Worm (Caenorhabditis elegans): ENCODE measurements around the gene T26E4.9.

DNA sequence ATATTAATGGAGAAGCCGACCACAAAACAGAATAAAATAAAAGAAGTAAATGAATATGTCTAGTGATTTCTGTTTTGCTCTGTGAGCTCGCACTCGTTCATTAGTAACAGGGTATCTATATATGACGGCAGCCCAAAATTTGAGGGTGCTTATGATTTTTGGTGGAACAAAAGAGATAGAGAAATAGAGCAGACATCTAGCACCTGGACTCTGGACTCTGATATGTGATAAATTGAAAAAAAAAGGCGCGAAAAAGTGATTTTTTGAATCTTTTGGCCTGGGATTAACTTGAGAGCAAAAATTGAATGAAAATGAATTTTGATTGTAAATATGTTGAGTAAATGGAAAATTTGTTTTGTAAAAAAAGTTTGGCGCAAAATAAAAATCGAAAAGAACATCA, 25.9 kb downstream of the T26E4.9 start, which contains the start of gene nhr-283:
- TF ChIP-seq pqm-1 (tag; optimal IDR thresholded peaks at IDR 0.05) (no peak), T23F11.4 (GFP tag; optimal IDR thresholded peaks at IDR 0.05) (no peak), hlh-15 (tag; optimal IDR thresholded peaks at IDR 0.05) (no peak), nfya-1 (tag; optimal IDR thresholded peaks at IDR 0.05) (no peak), syd-9 (tag; optimal IDR thresholded peaks at IDR 0.05) (no peak), rnt-1 (tag; optimal IDR thresholded peaks at IDR 0.05) (no peak), hlh-30 (tag; optimal IDR thresholded peaks at IDR 0.05; ENCODE audit: insufficient read depth) (no peak), fkh-10 (GFP tag; optimal IDR thresholded peaks at IDR 0.05) (no peak), zip-5 (tag; optimal IDR thresholded peaks at IDR 0.05) (no peak), unc-3 (GFP tag; conservative IDR thresholded peaks at IDR 0.05) (no peak), unc-3 (tag; optimal IDR thresholded peaks at IDR 0.05) (no peak), K09A11.1 (tag; optimal IDR thresholded peaks at IDR 0.05; ENCODE audit: insufficient read depth) (no peak), ceh-24 (tag; optimal IDR thresholded peaks at IDR 0.05) (no peak), F13H6.1 (tag; optimal IDR thresholded peaks at IDR 0.05) (no peak), nhr-11 (tag; optimal IDR thresholded peaks at IDR 0.05) (no peak)
